Worm (Caenorhabditis elegans): ENCODE data around the gene ZC317.7.

- TF ChIP-seq dao-5 (tag; optimal IDR thresholded peaks at IDR 0.05), result no peak
- TF ChIP-seq W03F9.2 (tag; optimal IDR thresholded peaks at IDR 0.05), result no peak
- no peak for TF ChIP-seq him-1 (tag; optimal IDR thresholded peaks at IDR 0.05)
Observed at ce11 chrV:5442366-5442765, 28.5 kb downstream of the ZC317.7 start.
